Worm (Caenorhabditis elegans) whole organism, L3 larva: ENCODE measurements around the gene ikke-1.

ENCODE experiments used
- ZK546.5 ChIP-seq: sonication (generic microtip); optimal IDR thresholded peaks from 2 replicates; lab custom pipeline; 2017; ENCODE audit warnings: missing biosample characterization, missing genetic modification characterization
- aly-2 ChIP-seq: fragments of 150-350 bp; optimal IDR thresholded peaks from 2 replicates; lab custom pipeline; 2014; ENCODE audit warnings: missing biosample characterization, missing genetic modification characterization
- ama-1 ChIP-seq: fragments of 150-350 bp; optimal IDR thresholded peaks from 2 replicates; lab custom pipeline; 2018
- ceh-16 ChIP-seq: sonication (generic microtip); optimal IDR thresholded peaks from 2 replicates; lab custom pipeline; 2017; ENCODE audit warnings: missing biosample characterization, missing genetic modification characterization
- ceh-28 ChIP-seq: fragments of 150-350 bp; optimal IDR thresholded peaks from 2 replicates; lab custom pipeline; 2014; ENCODE audit warnings: missing biosample characterization, missing genetic modification reagents, missing genetic modification characterization
- ceh-9 ChIP-seq: sonication (generic microtip); optimal IDR thresholded peaks from 2 replicates; lab custom pipeline; 2018; ENCODE audit warnings: missing biosample characterization, missing genetic modification characterization
- egl-5 ChIP-seq: fragments of 150-350 bp; optimal IDR thresholded peaks from 2 replicates; lab custom pipeline; 2017; ENCODE audit warnings: missing biosample characterization, missing genetic modification reagents, missing genetic modification characterization, inconsistent platforms
- elt-1 ChIP-seq: fragments of 150-350 bp; optimal IDR thresholded peaks from 2 replicates; lab custom pipeline; 2014; ENCODE audit warnings: missing biosample characterization, missing genetic modification characterization
- elt-2 ChIP-seq: sonication (generic microtip); optimal IDR thresholded peaks from 2 replicates; lab custom pipeline; 2016; ENCODE audit warnings: missing genetic modification reagents, mild to moderate bottlenecking, missing genetic modification characterization, missing compliant biosample characterization
- fkh-2 ChIP-seq: fragments of 150-350 bp; optimal IDR thresholded peaks from 2 replicates; lab custom pipeline; 2014; ENCODE audit warnings: missing biosample characterization, missing genetic modification reagents, missing genetic modification characterization
- lin-15B ChIP-seq: fragments of 150-350 bp; optimal IDR thresholded peaks from 2 replicates; lab custom pipeline; 2014; ENCODE audit warnings: missing biosample characterization, missing genetic modification characterization
- lin-39 ChIP-seq: fragments of 150-350 bp; optimal IDR thresholded peaks from 2 replicates; lab custom pipeline; 2018; ENCODE audit warnings: missing biosample characterization, missing genetic modification reagents, missing genetic modification characterization
- lsy-12 ChIP-seq: sonication (generic microtip); optimal IDR thresholded peaks from 2 replicates; lab custom pipeline; 2016; ENCODE audit warnings: mild to moderate bottlenecking, missing genetic modification characterization, missing compliant biosample characterization
- mdl-1 ChIP-seq: fragments of 150-350 bp; optimal IDR thresholded peaks from 2 replicates; lab custom pipeline; 2014; ENCODE audit warnings: missing biosample characterization, missing genetic modification characterization
- mml-1 ChIP-seq: fragments of 150-350 bp; sonication (generic microtip); optimal IDR thresholded peaks from 3 replicates; lab custom pipeline; 2014; ENCODE audit warnings: missing biosample characterization, missing genetic modification characterization
- nfya-1 ChIP-seq: sonication (generic microtip); optimal IDR thresholded peaks from 2 replicates; lab custom pipeline; 2017; ENCODE audit warnings: missing genetic modification characterization, mild to moderate bottlenecking, missing compliant biosample characterization, antibody characterized with exemption, moderate library complexity; ENCODE audit not compliant: insufficient read depth
- nhr-11 ChIP-seq: fragments of 150-350 bp; optimal IDR thresholded peaks from 2 replicates; lab custom pipeline; 2014; ENCODE audit warnings: missing biosample characterization, missing genetic modification characterization
- nhr-23 ChIP-seq: fragments of 150-350 bp; optimal IDR thresholded peaks from 2 replicates; lab custom pipeline; 2014; ENCODE audit warnings: missing biosample characterization, missing genetic modification reagents, missing genetic modification characterization
- nhr-237 ChIP-seq: fragments of 150-350 bp; optimal IDR thresholded peaks from 2 replicates; lab custom pipeline; 2014; ENCODE audit warnings: missing biosample characterization, missing genetic modification characterization
- nhr-25 ChIP-seq: sonication (generic microtip); optimal IDR thresholded peaks from 2 replicates; lab custom pipeline; 2017; ENCODE audit warnings: missing biosample characterization, missing genetic modification characterization
- nhr-28 ChIP-seq: fragments of 150-350 bp; optimal IDR thresholded peaks from 2 replicates; lab custom pipeline; 2014; ENCODE audit warnings: missing biosample characterization, missing genetic modification characterization
- nhr-43 ChIP-seq: sonication (generic microtip); optimal IDR thresholded peaks from 2 replicates; lab custom pipeline; 2016; ENCODE audit warnings: mild to moderate bottlenecking, missing genetic modification characterization, missing compliant biosample characterization; ENCODE audit not compliant: poor library complexity, severe bottlenecking
- nhr-76 ChIP-seq: fragments of 150-350 bp; sonication (generic microtip); optimal IDR thresholded peaks from 5 replicates; lab custom pipeline; 2014; ENCODE audit warnings: missing biosample characterization, missing genetic modification characterization
- nhr-77 ChIP-seq: fragments of 150-350 bp; optimal IDR thresholded peaks from 2 replicates; lab custom pipeline; 2014; ENCODE audit warnings: missing biosample characterization, missing genetic modification characterization
- pha-4 ChIP-seq: fragments of 150-350 bp; optimal IDR thresholded peaks from 2 replicates; lab custom pipeline; 2014; ENCODE audit warnings: missing biosample characterization, missing genetic modification reagents, missing genetic modification characterization
- skn-1 ChIP-seq: fragments of 150-350 bp; optimal IDR thresholded peaks from 2 replicates; lab custom pipeline; 2014; ENCODE audit warnings: missing biosample characterization, missing genetic modification characterization
- snpc-4 ChIP-seq: fragments of 150-350 bp; optimal IDR thresholded peaks from 2 replicates; lab custom pipeline; 2014; ENCODE audit warnings: missing biosample characterization, missing genetic modification characterization
- tbx-2 ChIP-seq: sonication (generic microtip); optimal IDR thresholded peaks from 2 replicates; lab custom pipeline; 2016; ENCODE audit warnings: mild to moderate bottlenecking, missing genetic modification characterization, missing compliant biosample characterization
- unc-39 ChIP-seq: sonication (generic microtip); optimal IDR thresholded peaks from 4 replicates; lab custom pipeline; 2017; ENCODE audit warnings: missing biosample characterization, missing genetic modification characterization
- unc-62 ChIP-seq: fragments of 150-350 bp; sonication (generic microtip); optimal IDR thresholded peaks from 4 replicates; lab custom pipeline; 2014; ENCODE audit warnings: missing biosample characterization, missing genetic modification reagents, missing genetic modification characterization
- ztf-11 ChIP-seq: fragments of 150-350 bp; optimal IDR thresholded peaks from 2 replicates; lab custom pipeline; 2014; ENCODE audit warnings: missing biosample characterization, missing genetic modification characterization
- ztf-4 ChIP-seq: fragments of 150-350 bp; optimal IDR thresholded peaks from 2 replicates; lab custom pipeline; 2014; ENCODE audit warnings: missing biosample characterization, missing genetic modification characterization

Gene ikke-1

ce11 chrIII:9050600-9050999 lies at the start of gene ikke-1:
Gene ikke-1 (minus strand): TSS chrIII:9050700.
- no peak for TF ChIP-seq snpc-4 (tag; lab: Kevin White, UChicago)
- TF ChIP-seq nhr-28 (tag; lab: Kevin White, UChicago) = no peak
- TF ChIP-seq ama-1 (lab: Kevin White, UChicago) = no peak
- no peak for TF ChIP-seq elt-2 (tag; lab: Kevin White, UChicago)
- no peak for TF ChIP-seq pha-4
- TF ChIP-seq tbx-2 (tag; lab: Kevin White, UChicago) = no peak
- TF ChIP-seq nhr-11 (tag; lab: Kevin White, UChicago) = no peak
- TF ChIP-seq unc-39 (tag; lab: Kevin White, UChicago) = no peak
- no peak for TF ChIP-seq ceh-16
- TF ChIP-seq ZK546.5 = no peak
- TF ChIP-seq nfya-1 (tag; lab: Kevin White, UChicago) = no peak
- TF ChIP-seq skn-1 (tag; lab: Kevin White, UChicago) = no peak
- TF ChIP-seq ceh-28 (tag; lab: Kevin White, UChicago) = no peak

- no peak for TF ChIP-seq fkh-2
- peak; percentile 68 for TF ChIP-seq egl-5 (tag; lab: Kevin White, UChicago)
Measured at ce11 chrIII:9091392-9092291, 41.1 kb upstream of the ikke-1 start, which contains the start of gene glp-1. Gene glp-1 (plus strand): TSS chrIII:9092241.

ce11 chrIII:9089325-9089823 lies 38.9 kb upstream of the ikke-1 start, which contains the start of the genes mccc-2 and mrpl-44:
Gene mccc-2 (minus strand): TSS chrIII:9089375.
Gene mrpl-44 (minus strand): TSS chrIII:9089375.
- TF ChIP-seq nhr-28 (tag; lab: Kevin White, UChicago) = no peak
- TF ChIP-seq fkh-2 = no peak
- TF ChIP-seq mdl-1 (tag; lab: Kevin White, UChicago) = no peak
- no peak for TF ChIP-seq nhr-25 (tag; lab: Kevin White, UChicago)
- TF ChIP-seq lin-15B = peak; percentile 45
- TF ChIP-seq unc-39 (tag; lab: Kevin White, UChicago) = no peak
- TF ChIP-seq, all 47 proteins: peak for 1

- no peak for TF ChIP-seq ztf-4 (tag; lab: Kevin White, UChicago)
- no peak for TF ChIP-seq nhr-23 (tag; lab: Kevin White, UChicago)
- TF ChIP-seq aly-2 (tag; lab: Kevin White, UChicago) = no peak
- no peak for TF ChIP-seq lin-15B
- no peak for TF ChIP-seq lsy-12
- TF ChIP-seq egl-5 (tag; lab: Kevin White, UChicago) = peak; percentile 53
- peak; percentile 94 for TF ChIP-seq lin-39 (tag; lab: Kevin White, UChicago)
- TF ChIP-seq nhr-77 (tag; lab: Kevin White, UChicago) = no peak
- no peak for TF ChIP-seq snpc-4 (tag; lab: Kevin White, UChicago)
- no peak for TF ChIP-seq pha-4
- TF ChIP-seq nhr-11 (tag; lab: Kevin White, UChicago) = no peak
- no peak for TF ChIP-seq nhr-76 (tag; lab: Kevin White, UChicago)
- TF ChIP-seq elt-1 (tag; lab: Kevin White, UChicago) = peak; percentile 15
- no peak for TF ChIP-seq ztf-11
- no peak for TF ChIP-seq ceh-9
- no peak for TF ChIP-seq nhr-237 (tag; lab: Kevin White, UChicago)
- TF ChIP-seq elt-2 (tag; lab: Kevin White, UChicago) = no peak
- TF ChIP-seq nfya-1 (tag; lab: Kevin White, UChicago) = peak; percentile 48
- TF ChIP-seq skn-1 (tag; lab: Kevin White, UChicago) = no peak
- TF ChIP-seq unc-62 = peak; percentile 51
Measured at ce11 chrIII:9084329-9084728, 33.8 kb upstream of the ikke-1 start.

ce11 chrIII:9083118-9083517 lies 32.6 kb upstream of the ikke-1 start:
- peak; percentile 72 for TF ChIP-seq egl-5 (tag; lab: Kevin White, UChicago)
- peak; percentile 15 for TF ChIP-seq nfya-1 (tag; lab: Kevin White, UChicago)
- no peak for TF ChIP-seq mml-1 (tag; lab: Kevin White, UChicago)
- no peak for TF ChIP-seq nhr-43 (tag; lab: Kevin White, UChicago)
